Worm (Caenorhabditis elegans): Measurements from ENCODE around the gene Y43F8C.23.
A peak's percentile ranks its signal among the peaks of the same experiment; 100 is the strongest.

The Y43F8C.23 gene

DNA sequence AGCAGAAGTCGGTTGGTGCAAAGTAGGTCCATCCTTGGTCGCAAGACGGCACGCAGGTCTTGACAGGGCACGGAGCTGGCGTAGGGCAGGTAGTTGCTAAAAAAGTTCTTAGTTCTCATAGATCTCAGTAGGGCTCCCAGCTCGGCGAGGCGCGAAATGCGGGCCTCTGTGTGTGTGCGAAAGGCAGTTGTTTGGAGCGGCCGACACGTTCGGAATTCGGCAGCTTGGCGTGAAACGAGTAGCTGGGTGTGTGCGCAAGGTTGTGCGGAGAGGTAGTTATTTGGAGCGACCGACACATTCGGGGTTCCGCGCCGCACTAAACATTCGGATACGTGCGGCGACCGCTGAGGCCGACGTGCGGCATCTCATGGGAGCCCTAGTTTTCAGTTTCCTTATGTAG lies 41.3 kb upstream of the Y43F8C.23 start:
- TF ChIP-seq ztf-1 (GFP tag; conservative IDR thresholded peaks at IDR 0.05), result no peak
- no peak for TF ChIP-seq elt-3 (tag; optimal IDR thresholded peaks at IDR 0.05)
- no peak for TF ChIP-seq lsy-2 (tag; optimal IDR thresholded peaks at IDR 0.05)
- TF ChIP-seq nhr-23 (tag; optimal IDR thresholded peaks at IDR 0.05), result no peak
- TF ChIP-seq nhr-10 (tag; optimal IDR thresholded peaks at IDR 0.05), result no peak
- no peak for TF ChIP-seq C34F6.9 (tag; optimal IDR thresholded peaks at IDR 0.05)
- TF ChIP-seq nhr-25 (tag; optimal IDR thresholded peaks at IDR 0.05), result no peak
- no peak for TF ChIP-seq unc-39 (tag; optimal IDR thresholded peaks at IDR 0.05)
- TF ChIP-seq lin-11 (tag; optimal IDR thresholded peaks at IDR 0.05), result no peak

- TF ChIP-seq nhr-10 (tag; optimal IDR thresholded peaks at IDR 0.05) (no peak), sma-9 (GFP tag; optimal IDR thresholded peaks at IDR 0.05) (peak; percentile 15), sma-9 (tag; optimal IDR thresholded peaks at IDR 0.05) (no peak)
Observed at ce11 chrV:19751124-19751523, 39.6 kb upstream of the Y43F8C.23 start, which contains the start of gene clec-49. clec-49 (minus strand) TSS chrV:19751226.

DNA sequence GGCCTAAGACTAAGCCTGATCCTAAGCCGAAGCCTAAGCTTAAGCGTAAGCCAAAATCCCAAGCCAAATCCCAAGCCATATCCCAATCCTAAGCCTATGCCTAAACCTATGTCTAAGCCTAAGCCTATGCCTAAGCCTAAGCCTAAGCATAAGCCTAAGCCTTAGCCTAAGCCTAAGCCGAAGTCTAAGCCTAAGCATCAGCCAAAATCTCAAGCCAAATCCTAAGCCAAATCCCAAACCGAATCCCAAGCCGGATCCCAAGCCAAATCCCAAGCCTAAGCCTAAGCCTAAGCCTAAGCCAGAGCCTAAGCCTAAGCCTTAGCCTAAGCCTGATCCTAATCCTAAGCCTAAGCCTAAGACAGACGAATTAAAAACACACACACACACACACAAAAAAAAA lies 35.6 kb upstream of the Y43F8C.23 start:
- TF ChIP-seq nhr-10 (tag; optimal IDR thresholded peaks at IDR 0.05) (no peak), lin-13 (GFP tag; optimal IDR thresholded peaks at IDR 0.05) (no peak), alr-1 (tag; optimal IDR thresholded peaks at IDR 0.05) (no peak), snpc-4 (tag; optimal IDR thresholded peaks at IDR 0.05) (no peak), aly-2 (tag; optimal IDR thresholded peaks at IDR 0.05) (no peak), ztf-11 (tag; optimal IDR thresholded peaks at IDR 0.05) (no peak), blmp-1 (tag; optimal IDR thresholded peaks at IDR 0.05; ENCODE audit: insufficient read depth) (no peak), unc-62 (GFP tag; optimal IDR thresholded peaks at IDR 0.05) (no peak)

ce11 chrV:19745852-19746251 lies 34.3 kb upstream of the Y43F8C.23 start, which contains the start of gene W04E12.5:
W04E12.5 (plus strand) TSS chrV:19746152.
- no peak for TF ChIP-seq sma-3 (GFP tag; optimal IDR thresholded peaks at IDR 0.05)
- TF ChIP-seq crh-2 (tag; optimal IDR thresholded peaks at IDR 0.05), result no peak
- TF ChIP-seq ztf-4 (tag; optimal IDR thresholded peaks at IDR 0.05), result no peak
- no peak for TF ChIP-seq nhr-23 (tag; optimal IDR thresholded peaks at IDR 0.05)
- no peak for TF ChIP-seq ZK546.5 (tag; optimal IDR thresholded peaks at IDR 0.05)
- TF ChIP-seq nhr-25 (tag; optimal IDR thresholded peaks at IDR 0.05), result no peak
- TF ChIP-seq Y55F3AM.14 (GFP tag; optimal IDR thresholded peaks at IDR 0.05), result no peak
- no peak for TF ChIP-seq nhr-6 (tag; optimal IDR thresholded peaks at IDR 0.05)
- TF ChIP-seq peb-1 (tag; optimal IDR thresholded peaks at IDR 0.05), result no peak
- no peak for TF ChIP-seq unc-62 (GFP tag; optimal IDR thresholded peaks at IDR 0.05)
- TF ChIP-seq zag-1 (tag; optimal IDR thresholded peaks at IDR 0.05), result no peak

DNA sequence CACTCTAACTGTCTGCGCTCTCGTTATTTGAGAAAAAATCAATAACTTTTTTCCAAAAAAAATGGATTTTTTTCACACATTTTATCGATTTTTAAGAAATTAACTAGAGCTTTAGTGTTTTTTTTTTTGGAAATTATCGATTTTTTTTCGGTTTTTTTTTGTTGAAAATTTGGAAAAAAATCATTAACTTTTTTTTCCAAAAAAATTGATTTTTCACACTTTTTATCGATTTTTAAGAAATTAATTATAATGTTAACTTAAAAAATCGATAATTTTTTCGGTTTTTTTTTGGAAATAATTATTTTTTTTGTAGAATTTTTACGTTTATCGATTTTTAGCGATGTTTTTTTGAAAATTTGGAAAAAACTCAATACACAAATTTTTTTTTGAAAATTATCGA lies 32.7 kb upstream of the Y43F8C.23 start:
- no peak for TF ChIP-seq lin-11 (tag; optimal IDR thresholded peaks at IDR 0.05)

DNA sequence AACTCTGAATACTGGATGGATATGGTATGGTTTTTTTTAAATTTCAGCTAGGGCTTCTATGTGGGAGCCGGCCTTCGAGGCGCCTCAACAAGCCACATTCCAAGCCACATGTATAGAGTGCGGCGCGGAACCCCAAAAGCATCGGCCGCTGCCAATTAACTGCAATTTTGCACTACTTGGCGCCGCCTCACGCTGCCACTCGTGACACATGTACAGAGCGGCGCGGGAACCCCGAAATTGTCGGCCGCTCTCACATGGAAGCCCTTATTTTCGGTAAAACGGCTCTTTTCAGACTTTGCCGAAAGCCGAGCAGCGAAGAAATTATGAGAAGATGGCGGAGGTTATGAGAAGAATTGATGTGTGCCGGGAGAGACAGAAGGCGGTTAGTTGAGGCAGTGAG lies 32.2 kb upstream of the Y43F8C.23 start:
- no peak for TF ChIP-seq ceh-16 (tag; optimal IDR thresholded peaks at IDR 0.05)
- TF ChIP-seq nhr-12 (tag; optimal IDR thresholded peaks at IDR 0.05), result no peak
- no peak for TF ChIP-seq egl-27 (tag; optimal IDR thresholded peaks at IDR 0.05)
- TF ChIP-seq C34F6.9 (tag; optimal IDR thresholded peaks at IDR 0.05), result no peak
- no peak for TF ChIP-seq lin-39 (tag; optimal IDR thresholded peaks at IDR 0.05)
- TF ChIP-seq F13H6.1 (tag; optimal IDR thresholded peaks at IDR 0.05), result no peak
- TF ChIP-seq snpc-4 (tag; optimal IDR thresholded peaks at IDR 0.05), result no peak
- no peak for TF ChIP-seq R02D3.7 (tag; optimal IDR thresholded peaks at IDR 0.05)
- TF ChIP-seq peb-1 (tag; optimal IDR thresholded peaks at IDR 0.05), result no peak
- TF ChIP-seq ztf-4 (tag; optimal IDR thresholded peaks at IDR 0.05), result no peak
- TF ChIP-seq unc-55 (GFP tag; optimal IDR thresholded peaks at IDR 0.05), result no peak
- TF ChIP-seq alr-1 (tag; optimal IDR thresholded peaks at IDR 0.05), result no peak
- no peak for TF ChIP-seq ztf-11 (tag; optimal IDR thresholded peaks at IDR 0.05)
- TF ChIP-seq crh-2 (tag; optimal IDR thresholded peaks at IDR 0.05), result no peak
- TF ChIP-seq gmeb-1 (tag; optimal IDR thresholded peaks at IDR 0.05), result no peak
- TF ChIP-seq lin-13 (GFP tag; optimal IDR thresholded peaks at IDR 0.05), result no peak
- TF ChIP-seq Y55F3AM.14 (GFP tag; optimal IDR thresholded peaks at IDR 0.05), result no peak
- TF ChIP-seq nhr-23 (tag; optimal IDR thresholded peaks at IDR 0.05), result no peak

All from whole organism, L2 larva.